Worm (Caenorhabditis elegans): ENCODE results near the gene F14D2.19.

ce11 chrII:3376789-3377188 lies 39.9 kb upstream of the F14D2.19 start, which contains the start of gene bath-9:
- TF ChIP-seq med-1 (GFP tag; optimal IDR thresholded peaks at IDR 0.05; ENCODE audit: insufficient read depth) (no peak), klf-2 (GFP tag; conservative IDR thresholded peaks at IDR 0.05) (no peak), cog-1 (tag; optimal IDR thresholded peaks at IDR 0.05) (no peak), flt-1 (GFP tag; IDR thresholded peaks at IDR 0.05) (no peak), tab-1 (GFP tag; IDR thresholded peaks at IDR 0.05) (no peak), ref-1 (GFP tag; conservative IDR thresholded peaks at IDR 0.05) (no peak), ztf-29 (GFP tag; IDR thresholded peaks at IDR 0.05) (no peak)
